Worm (Caenorhabditis elegans): ENCODE measurements around the gene ins-13.

- no peak for TF ChIP-seq klf-2 (GFP tag; conservative IDR thresholded peaks at IDR 0.05)
- TF ChIP-seq tab-1 (GFP tag; IDR thresholded peaks at IDR 0.05): no peak
- TF ChIP-seq ztf-23 (GFP tag; IDR thresholded peaks at IDR 0.05): no peak
- TF ChIP-seq flt-1 (GFP tag; IDR thresholded peaks at IDR 0.05): no peak
- TF ChIP-seq T22C8.4 (GFP tag; IDR thresholded peaks at IDR 0.05): no peak
- TF ChIP-seq ztf-29 (GFP tag; IDR thresholded peaks at IDR 0.05): no peak
- TF ChIP-seq med-1 (GFP tag; optimal IDR thresholded peaks at IDR 0.05; ENCODE audit: insufficient read depth): no peak
These were observed 43.1 kb upstream of the ins-13 start for ce11 chrII:5587794-5588193.

Data from whole organism, midembryonic.